Fruit fly (Drosophila melanogaster) whole organism, embryonic: ENCODE measurements around the gene CG44836.

Experiments
- B-H2 ChIP-seq: fragments of 200-800 bp; sonication (Bioruptor generic); optimal IDR thresholded peaks from 2 replicates; lab custom pipeline; 2018; ENCODE audit warnings: missing biosample characterization, mild to moderate bottlenecking, missing genetic modification characterization
- Blimp-1 ChIP-seq: fragments of 200-800 bp; sonication (Bioruptor generic); optimal IDR thresholded peaks from 3 replicates; lab custom pipeline; 2018; ENCODE audit warnings: missing biosample characterization, missing genetic modification characterization, mild to moderate bottlenecking, moderate library complexity, missing genetic modification reagents
- CG10462 ChIP-seq: fragments of 200-800 bp; sonication (Bioruptor generic); optimal IDR thresholded peaks from 2 replicates; lab custom pipeline; 2016; ENCODE audit warnings: missing biosample characterization, missing genetic modification characterization
- CG11696 ChIP-seq: fragments of 200-800 bp; sonication (Bioruptor generic); IDR thresholded peaks from 2 replicates; pipeline ENCODE4 v1.3.6; 2022; ENCODE audit warnings: missing biosample characterization, missing genetic modification characterization
- CG13287 ChIP-seq: fragments of 200-800 bp; sonication (Bioruptor generic); IDR thresholded peaks from 2 replicates; pipeline ENCODE4 v1.3.6; 2022; ENCODE audit warnings: missing biosample characterization, missing genetic modification characterization; ENCODE audit not compliant: partially characterized antibody
- CG13624 ChIP-seq: fragments of 200-800 bp; sonication (Bioruptor generic); optimal IDR thresholded peaks from 2 replicates; lab custom pipeline; 2016; ENCODE audit warnings: missing biosample characterization, missing genetic modification characterization
- CG15514 ChIP-seq: fragments of 200-800 bp; sonication (Bioruptor generic); optimal IDR thresholded peaks from 3 replicates; lab custom pipeline; 2017; ENCODE audit warnings: missing biosample characterization, missing genetic modification characterization, mild to moderate bottlenecking, moderate library complexity, missing genetic modification reagents
- CG1602 ChIP-seq: fragments of 200-800 bp; sonication (Bioruptor generic); optimal IDR thresholded peaks from 3 replicates; lab custom pipeline; 2016; ENCODE audit warnings: missing biosample characterization, missing genetic modification characterization
- CG17361 ChIP-seq: fragments of 200-800 bp; sonication (Bioruptor generic); IDR thresholded peaks from 3 replicates; pipeline ENCODE4 v1.3.6; 2022; ENCODE audit warnings: missing biosample characterization, missing genetic modification characterization
- CG18476 ChIP-seq: fragments of 200-800 bp; sonication (Bioruptor generic); optimal IDR thresholded peaks from 2 replicates; lab custom pipeline; 2016; ENCODE audit warnings: missing biosample characterization, mild to moderate bottlenecking, missing genetic modification characterization
- CG32532 ChIP-seq: fragments of 200-800 bp; sonication (Bioruptor generic); IDR thresholded peaks from 2 replicates; pipeline ENCODE4 v1.3.6; 2022; ENCODE audit warnings: missing biosample characterization, missing genetic modification characterization
- CG34376 ChIP-seq: fragments of 200-800 bp; sonication (Bioruptor generic); optimal IDR thresholded peaks from 2 replicates; lab custom pipeline; 2018; ENCODE audit warnings: missing biosample characterization, mild to moderate bottlenecking, missing genetic modification characterization
- CG4404 ChIP-seq: fragments of 200-800 bp; sonication (Bioruptor generic); IDR thresholded peaks from 2 replicates; pipeline ENCODE4 v1.3.6; 2022; ENCODE audit warnings: missing biosample characterization, missing genetic modification characterization
- CG4820 ChIP-seq: fragments of 200-800 bp; sonication (Bioruptor generic); optimal IDR thresholded peaks from 3 replicates; lab custom pipeline; 2016; ENCODE audit warnings: missing biosample characterization, missing genetic modification characterization
- CG5245 ChIP-seq: fragments of 200-800 bp; sonication (Bioruptor generic); optimal IDR thresholded peaks from 3 replicates; lab custom pipeline; 2016; ENCODE audit warnings: missing biosample characterization, missing genetic modification characterization
- CG8089 ChIP-seq: fragments of 200-800 bp; sonication (Bioruptor generic); optimal IDR thresholded peaks from 3 replicates; lab custom pipeline; 2016; ENCODE audit warnings: missing biosample characterization, missing genetic modification characterization
- CG8281 ChIP-seq: fragments of 200-800 bp; sonication (Bioruptor generic); optimal IDR thresholded peaks from 2 replicates; lab custom pipeline; 2018; ENCODE audit warnings: missing biosample characterization, mild to moderate bottlenecking, missing genetic modification characterization, moderate library complexity
- CG9437 ChIP-seq: fragments of 200-800 bp; sonication (Bioruptor generic); optimal IDR thresholded peaks from 2 replicates; lab custom pipeline; 2018; ENCODE audit warnings: missing biosample characterization, mild to moderate bottlenecking, missing genetic modification characterization
- CG9876 ChIP-seq: fragments of 200-800 bp; sonication (Bioruptor generic); optimal IDR thresholded peaks from 2 replicates; lab custom pipeline; 2016; ENCODE audit warnings: missing biosample characterization, missing genetic modification characterization
- D ChIP-seq, 2 experiments: fragments of 200-800 bp in 1 of 2; fragments of >200 bp in 1 of 2; sonication (Bioruptor generic) in 1 of 2; optimal IDR thresholded peaks; 2 replicates in 1 of 2; 3 replicates in 1 of 2; lab custom pipeline; 2017; ENCODE audit warnings: mild to moderate bottlenecking in 1 of 2, missing biosample characterization in 1 of 2, missing genetic modification characterization in 1 of 2, missing genetic modification reagents in 1 of 2
- D19A ChIP-seq: fragments of 200-800 bp; optimal IDR thresholded peaks from 3 replicates; lab custom pipeline; 2019; ENCODE audit warnings: missing biosample characterization, mild to moderate bottlenecking, missing genetic modification characterization, moderate library complexity
- Fer1 ChIP-seq: fragments of 200-800 bp; sonication (Bioruptor generic); optimal IDR thresholded peaks from 2 replicates; lab custom pipeline; 2017; ENCODE audit warnings: missing biosample characterization, mild to moderate bottlenecking, missing genetic modification characterization
- Hr51 ChIP-seq, 2 experiments: fragments of 200-800 bp; sonication (Bioruptor generic); optimal IDR thresholded peaks; 2 replicates in 1 of 2; 3 replicates in 1 of 2; lab custom pipeline; 2016 to 2018; ENCODE audit warnings: missing biosample characterization in 2 of 2, missing genetic modification characterization in 2 of 2, mild to moderate bottlenecking in 1 of 2, moderate library complexity in 1 of 2
- Mrtf ChIP-seq: fragments of 200-800 bp; sonication (Bioruptor generic); IDR thresholded peaks from 3 replicates; pipeline ENCODE4 v1.3.6; 2022; ENCODE audit warnings: missing biosample characterization, missing genetic modification characterization
- Optix ChIP-seq: fragments of 200-800 bp; sonication (Bioruptor generic); IDR thresholded peaks from 3 replicates; pipeline ENCODE4 v1.3.6; 2022; ENCODE audit warnings: missing biosample characterization, missing genetic modification characterization
- Sox100B ChIP-seq: fragments of 200-800 bp; sonication (Bioruptor generic); optimal IDR thresholded peaks from 3 replicates; lab custom pipeline; 2018; ENCODE audit warnings: missing biosample characterization, mild to moderate bottlenecking, missing genetic modification characterization
- Spps ChIP-seq: fragments of 200-800 bp; sonication (Bioruptor generic); optimal IDR thresholded peaks from 2 replicates; lab custom pipeline; 2018; ENCODE audit warnings: missing biosample characterization, mild to moderate bottlenecking, missing genetic modification characterization
- Trl ChIP-seq, 3 experiments: fragments of >200 bp in 2 of 3; fragments of 200-800 bp in 1 of 3; sonication (Bioruptor generic) in 1 of 3; optimal IDR thresholded peaks; 2 replicates in 1 of 3; 3 replicates in 2 of 3; lab custom pipeline; 2016 to 2017; ENCODE audit warnings: missing biosample characterization in 1 of 3, missing genetic modification characterization in 1 of 3
- abd-A ChIP-seq: fragments of 200-800 bp; sonication (Bioruptor generic); optimal IDR thresholded peaks from 3 replicates; lab custom pipeline; 2019; ENCODE audit warnings: missing biosample characterization, mild to moderate bottlenecking, missing genetic modification characterization, moderate library complexity
- caup ChIP-seq: fragments of 200-800 bp; sonication (Bioruptor generic); optimal IDR thresholded peaks from 3 replicates; lab custom pipeline; 2017; ENCODE audit warnings: missing biosample characterization, mild to moderate bottlenecking, missing genetic modification characterization, moderate library complexity; ENCODE audit not compliant: severe bottlenecking
- da ChIP-seq: fragments of 200-800 bp; sonication (Bioruptor generic); optimal IDR thresholded peaks from 2 replicates; lab custom pipeline; 2016; ENCODE audit warnings: missing biosample characterization, missing genetic modification characterization
- en ChIP-seq: fragments of 200-800 bp; sonication (Bioruptor generic); optimal IDR thresholded peaks from 2 replicates; lab custom pipeline; 2016; ENCODE audit warnings: missing biosample characterization, missing genetic modification characterization
- ewg ChIP-seq: fragments of 200-800 bp; sonication (Bioruptor generic); optimal IDR thresholded peaks from 3 replicates; lab custom pipeline; 2017; ENCODE audit warnings: mild to moderate bottlenecking, missing biosample characterization, missing genetic modification reagents, missing genetic modification characterization
- fd64A ChIP-seq: fragments of 200-800 bp; sonication (Bioruptor generic); optimal IDR thresholded peaks from 3 replicates; lab custom pipeline; 2018; ENCODE audit warnings: missing biosample characterization, mild to moderate bottlenecking, missing genetic modification characterization
- fd96Cb ChIP-seq: fragments of 200-800 bp; sonication (Bioruptor generic); optimal IDR thresholded peaks from 2 replicates; lab custom pipeline; 2018; ENCODE audit warnings: missing biosample characterization, mild to moderate bottlenecking, missing genetic modification characterization, moderate library complexity
- gcm ChIP-seq: fragments of 200-800 bp; sonication (Bioruptor generic); optimal IDR thresholded peaks from 2 replicates; lab custom pipeline; 2019; ENCODE audit warnings: missing biosample characterization, mild to moderate bottlenecking, missing genetic modification characterization, moderate library complexity
- insv ChIP-seq, 2 experiments: fragments of 200-800 bp; sonication (Bioruptor generic); optimal IDR thresholded peaks; 3 replicates each; lab custom pipeline; 2016 to 2018; ENCODE audit warnings: missing biosample characterization in 2 of 2, missing genetic modification characterization in 2 of 2
- lilli ChIP-seq: fragments of 200-800 bp; sonication (Bioruptor generic); optimal IDR thresholded peaks from 3 replicates; lab custom pipeline; 2016; ENCODE audit warnings: missing biosample characterization, missing genetic modification characterization
- pho ChIP-seq: fragments of 200-800 bp; sonication (Bioruptor generic); optimal IDR thresholded peaks from 2 replicates; lab custom pipeline; 2016; ENCODE audit warnings: missing biosample characterization, missing genetic modification characterization
- ranshi ChIP-seq: fragments of 200-800 bp; sonication (Bioruptor generic); IDR thresholded peaks from 2 replicates; pipeline ENCODE4 v1.3.6; 2022; ENCODE audit warnings: missing biosample characterization, missing genetic modification characterization
- sc ChIP-seq, 3 experiments: fragments of >200 bp in 2 of 3; fragments of 200-800 bp in 1 of 3; sonication (Bioruptor generic) in 1 of 3; optimal IDR thresholded peaks; 2 replicates in 2 of 3; 3 replicates in 1 of 3; lab custom pipeline; 2017; ENCODE audit warnings: mild to moderate bottlenecking in 1 of 3, missing biosample characterization in 1 of 3, missing genetic modification characterization in 1 of 3, missing genetic modification reagents in 1 of 3
- schlank ChIP-seq: fragments of 200-800 bp; sonication (Bioruptor generic); optimal IDR thresholded peaks from 2 replicates; lab custom pipeline; 2018; ENCODE audit warnings: missing biosample characterization, mild to moderate bottlenecking, missing genetic modification characterization
- slp2 ChIP-seq: fragments of 200-800 bp; sonication (Bioruptor generic); optimal IDR thresholded peaks from 2 replicates; lab custom pipeline; 2016; ENCODE audit warnings: missing biosample characterization, missing genetic modification characterization
- stwl ChIP-seq: fragments of 200-800 bp; sonication (Bioruptor generic); optimal IDR thresholded peaks from 3 replicates; lab custom pipeline; 2018; ENCODE audit warnings: missing biosample characterization, mild to moderate bottlenecking, missing genetic modification characterization, moderate library complexity
- tgo ChIP-seq: fragments of 200-800 bp; sonication (Bioruptor generic); IDR thresholded peaks from 3 replicates; pipeline ENCODE4 v1.3.6; 2022; ENCODE audit warnings: missing biosample characterization, missing genetic modification characterization
- wdn ChIP-seq: fragments of 200-800 bp; sonication (Bioruptor generic); IDR thresholded peaks from 2 replicates; pipeline ENCODE4 v1.3.6; 2022; ENCODE audit warnings: missing biosample characterization, missing genetic modification characterization
- wek ChIP-seq: fragments of 200-800 bp; sonication (Bioruptor generic); optimal IDR thresholded peaks from 3 replicates; lab custom pipeline; 2018; ENCODE audit warnings: missing biosample characterization, mild to moderate bottlenecking, missing genetic modification characterization, moderate library complexity

CG44836 gene

dm6 chr3L:16408609-16409439 lies 8.7 kb upstream of the CG44836 start (continued):
- peak; percentile 32 for TF ChIP-seq CG5245 (GFP tag; lab: Kevin White, UChicago)
- TF ChIP-seq Sox100B (GFP tag; lab: Kevin White, UChicago): peak; percentile 18
- peak; percentile 57 for TF ChIP-seq Spps (tag; lab: Kevin White, UChicago)
- TF ChIP-seq CG8089: peak; percentile 59
- peak; percentile 0 for TF ChIP-seq stwl
- TF ChIP-seq CG34376: no peak
- TF ChIP-seq gcm (GFP tag; lab: Kevin White, UChicago): peak; percentile 59
- no peak for TF ChIP-seq tgo (GFP tag; lab: Robert Waterston, UW)
- no peak for TF ChIP-seq CG32532 (GFP tag; lab: Robert Waterston, UW)
- peak; percentile 3 for TF ChIP-seq CG1602 (GFP tag; lab: Kevin White, UChicago)
- TF ChIP-seq schlank (tag; lab: Kevin White, UChicago): no peak
- peak; percentile 29 for TF ChIP-seq CG8281 (tag; lab: Kevin White, UChicago)
- peak; percentile 25 for TF ChIP-seq D19A (tag; lab: Kevin White, UChicago)
- no peak for TF ChIP-seq Blimp-1 (GFP tag; lab: Kevin White, UChicago)
- peak; percentile 37 for TF ChIP-seq CG4820 (GFP tag; lab: Kevin White, UChicago)
- peak; percentile 58 to 63 for TF ChIP-seq Trl (optimal IDR thresholded peaks at IDR 0.05; lab: Kevin White, UChicago)
- peak; percentile 27 for TF ChIP-seq Trl (GFP tag; optimal IDR thresholded peaks at IDR 0.05; lab: Kevin White, UChicago)
- no peak; the same call in 2 of the 3 replicates for TF ChIP-seq CG17361 (GFP tag; lab: Robert Waterston, UW)
- TF ChIP-seq en: no peak
- TF ChIP-seq CG4404 (GFP tag; lab: Robert Waterston, UW): peak; percentile 48; the same call in 1 of the 2 replicates
- peak in 1 of 2 experiments; percentile 76 for TF ChIP-seq Hr51 (GFP tag; optimal IDR thresholded peaks at IDR 0.05; lab: Kevin White, UChicago)
- no peak for TF ChIP-seq CG15514 (GFP tag; lab: Kevin White, UChicago)
- TF ChIP-seq Mrtf (GFP tag; lab: Robert Waterston, UW): no peak
- peak; percentile 48 for TF ChIP-seq fd64A (GFP tag; lab: Kevin White, UChicago)
- 0 out of 3 replicates have a peak, but pooled peaks have one; percentile 13 for TF ChIP-seq Optix (GFP tag; lab: Robert Waterston, UW)
- no peak for TF ChIP-seq CG9437 (GFP tag; lab: Kevin White, UChicago)
- TF ChIP-seq CG13287 (GFP tag; lab: Robert Waterston, UW): no peak
- no peak for TF ChIP-seq pho
- TF ChIP-seq CG11696 (GFP tag; lab: Robert Waterston, UW): no peak
- no peak for TF ChIP-seq CG9876 (GFP tag; lab: Kevin White, UChicago)
- TF ChIP-seq slp2 (GFP tag; lab: Kevin White, UChicago): no peak
- no peak for TF ChIP-seq wdn (GFP tag; lab: Robert Waterston, UW)
- no peak for TF ChIP-seq sc (optimal IDR thresholded peaks at IDR 0.05; lab: Kevin White, UChicago)
- TF ChIP-seq sc (GFP tag; optimal IDR thresholded peaks at IDR 0.05; lab: Kevin White, UChicago): peak; percentile 28
- peak; percentile 6 for TF ChIP-seq caup (GFP tag; lab: Kevin White, UChicago)
- TF ChIP-seq B-H2 (GFP tag; lab: Kevin White, UChicago): no peak
- TF ChIP-seq Fer1: no peak
- TF ChIP-seq da (GFP tag; lab: Kevin White, UChicago): peak; percentile 32
- peak; percentile 6 for TF ChIP-seq fd96Cb (tag; lab: Kevin White, UChicago)
- no peak for TF ChIP-seq ewg (GFP tag; lab: Kevin White, UChicago)
- no peak for TF ChIP-seq D (optimal IDR thresholded peaks at IDR 0.05; lab: Kevin White, UChicago)
- TF ChIP-seq D (GFP tag; optimal IDR thresholded peaks at IDR 0.05; lab: Kevin White, UChicago): peak; percentile 78
- TF ChIP-seq CG18476: peak; percentile 36
- no peak for TF ChIP-seq lilli (GFP tag; lab: Kevin White, UChicago)
- 0 out of 2 replicates have a peak, but pooled peaks have one; percentile 33 for TF ChIP-seq ranshi (GFP tag; lab: Robert Waterston, UW)
- TF ChIP-seq wek (GFP tag; lab: Kevin White, UChicago): peak; percentile 56
- TF ChIP-seq insv (GFP tag; optimal IDR thresholded peaks at IDR 0.05; lab: Kevin White, UChicago): no peak
- no peak for TF ChIP-seq CG13624 (GFP tag; lab: Kevin White, UChicago)
- peak; percentile 25 for TF ChIP-seq CG10462
- no peak for TF ChIP-seq abd-A (tag; lab: Kevin White, UChicago)
